Worm (Caenorhabditis elegans): ENCODE measurements around the gene K02H11.9.

- TF ChIP-seq unc-39 (tag; optimal IDR thresholded peaks at IDR 0.05), result no peak
- TF ChIP-seq ceh-83 (GFP tag; optimal IDR thresholded peaks at IDR 0.05), result no peak
- no peak for TF ChIP-seq sptf-1 (tag; optimal IDR thresholded peaks at IDR 0.05)
- TF ChIP-seq pha-4 (tag; optimal IDR thresholded peaks at IDR 0.05), result no peak
- no peak for TF ChIP-seq lsy-2 (tag; optimal IDR thresholded peaks at IDR 0.05)
- no peak for TF ChIP-seq elt-3 (tag; optimal IDR thresholded peaks at IDR 0.05)
- no peak for TF ChIP-seq mep-1 (tag; optimal IDR thresholded peaks at IDR 0.05)
- TF ChIP-seq cnd-1 (tag; optimal IDR thresholded peaks at IDR 0.05), result no peak
- TF ChIP-seq elt-1 (tag; optimal IDR thresholded peaks at IDR 0.05; ENCODE audit: borderline replicate concordance, insufficient read depth), result no peak
- TF ChIP-seq blmp-1 (tag; optimal IDR thresholded peaks at IDR 0.05), result no peak
- TF ChIP-seq ham-2 (GFP tag; optimal IDR thresholded peaks at IDR 0.05), result no peak
- no peak for TF ChIP-seq ces-1 (GFP tag; optimal IDR thresholded peaks at IDR 0.05)
- TF ChIP-seq mab-5 (tag; optimal IDR thresholded peaks at IDR 0.05), result no peak
- TF ChIP-seq ceh-39 (tag; optimal IDR thresholded peaks at IDR 0.05), result no peak
These were observed 21.2 kb upstream of the K02H11.9 start for ce11 chrV:1558113-1558512.

Data from whole organism, mixed stage, embryonic.